Worm (Caenorhabditis elegans) whole organism, L3 larva: ENCODE results near the gene T28C12.1.

Experiments
- ama-1 ChIP-seq: fragments of 150-350 bp; optimal IDR thresholded peaks from 2 replicates; lab custom pipeline; 2018
- ceh-28 ChIP-seq: fragments of 150-350 bp; optimal IDR thresholded peaks from 2 replicates; lab custom pipeline; 2014; ENCODE audit warnings: missing biosample characterization, missing genetic modification reagents, missing genetic modification characterization
- ceh-82 ChIP-seq: fragments of 150-350 bp; optimal IDR thresholded peaks from 2 replicates; lab custom pipeline; 2014; ENCODE audit warnings: missing biosample characterization, missing genetic modification characterization
- daf-12 ChIP-seq: fragments of 150-350 bp; optimal IDR thresholded peaks from 2 replicates; lab custom pipeline; 2014; ENCODE audit warnings: missing biosample characterization, missing genetic modification reagents, missing genetic modification characterization
- egl-27 ChIP-seq: sonication (generic microtip); optimal IDR thresholded peaks from 4 replicates; lab custom pipeline; 2017; ENCODE audit warnings: missing biosample characterization, missing genetic modification reagents, missing genetic modification characterization
- egl-5 ChIP-seq: fragments of 150-350 bp; optimal IDR thresholded peaks from 2 replicates; lab custom pipeline; 2017; ENCODE audit warnings: missing biosample characterization, missing genetic modification reagents, missing genetic modification characterization, inconsistent platforms
- elt-1 ChIP-seq: fragments of 150-350 bp; optimal IDR thresholded peaks from 2 replicates; lab custom pipeline; 2014; ENCODE audit warnings: missing biosample characterization, missing genetic modification characterization
- elt-2 ChIP-seq: sonication (generic microtip); optimal IDR thresholded peaks from 2 replicates; lab custom pipeline; 2016; ENCODE audit warnings: missing genetic modification reagents, mild to moderate bottlenecking, missing genetic modification characterization, missing compliant biosample characterization
- elt-3 ChIP-seq, 3 experiments: fragments of 150-350 bp in 1 of 3; sonication (generic microtip) in 2 of 3; optimal IDR thresholded peaks; 2 replicates in 2 of 3; 4 replicates in 1 of 3; lab custom pipeline; 2014 to 2017; ENCODE audit warnings: missing biosample characterization in 3 of 3, missing genetic modification characterization in 3 of 3
- eor-1 ChIP-seq, 2 experiments: fragments of 150-350 bp; optimal IDR thresholded peaks; 2 replicates each; lab custom pipeline; 2014 to 2018; ENCODE audit warnings: missing biosample characterization in 2 of 2, missing genetic modification characterization in 2 of 2
- fkh-10 ChIP-seq: sonication (generic microtip); optimal IDR thresholded peaks from 2 replicates; lab custom pipeline; 2017; ENCODE audit warnings: missing biosample characterization, missing genetic modification reagents, missing genetic modification characterization
- fos-1 ChIP-seq: fragments of 150-350 bp; optimal IDR thresholded peaks from 2 replicates; lab custom pipeline; 2014; ENCODE audit warnings: missing biosample characterization, missing genetic modification characterization
- lin-15B ChIP-seq: fragments of 150-350 bp; optimal IDR thresholded peaks from 2 replicates; lab custom pipeline; 2014; ENCODE audit warnings: missing biosample characterization, missing genetic modification characterization
- lin-39 ChIP-seq: fragments of 150-350 bp; optimal IDR thresholded peaks from 2 replicates; lab custom pipeline; 2018; ENCODE audit warnings: missing biosample characterization, missing genetic modification reagents, missing genetic modification characterization
- lsy-12 ChIP-seq: sonication (generic microtip); optimal IDR thresholded peaks from 2 replicates; lab custom pipeline; 2016; ENCODE audit warnings: mild to moderate bottlenecking, missing genetic modification characterization, missing compliant biosample characterization
- mdl-1 ChIP-seq: fragments of 150-350 bp; optimal IDR thresholded peaks from 2 replicates; lab custom pipeline; 2014; ENCODE audit warnings: missing biosample characterization, missing genetic modification characterization
- mml-1 ChIP-seq: fragments of 150-350 bp; sonication (generic microtip); optimal IDR thresholded peaks from 3 replicates; lab custom pipeline; 2014; ENCODE audit warnings: missing biosample characterization, missing genetic modification characterization
- nfya-1 ChIP-seq: sonication (generic microtip); optimal IDR thresholded peaks from 2 replicates; lab custom pipeline; 2017; ENCODE audit warnings: missing genetic modification characterization, mild to moderate bottlenecking, missing compliant biosample characterization, antibody characterized with exemption, moderate library complexity; ENCODE audit not compliant: insufficient read depth
- nhr-12 ChIP-seq: fragments of 150-350 bp; optimal IDR thresholded peaks from 2 replicates; lab custom pipeline; 2014; ENCODE audit warnings: missing biosample characterization, missing genetic modification characterization
- nhr-23 ChIP-seq: fragments of 150-350 bp; optimal IDR thresholded peaks from 2 replicates; lab custom pipeline; 2014; ENCODE audit warnings: missing biosample characterization, missing genetic modification reagents, missing genetic modification characterization
- nhr-25 ChIP-seq: sonication (generic microtip); optimal IDR thresholded peaks from 2 replicates; lab custom pipeline; 2017; ENCODE audit warnings: missing biosample characterization, missing genetic modification characterization
- nhr-28 ChIP-seq: fragments of 150-350 bp; optimal IDR thresholded peaks from 2 replicates; lab custom pipeline; 2014; ENCODE audit warnings: missing biosample characterization, missing genetic modification characterization
- nhr-43 ChIP-seq: sonication (generic microtip); optimal IDR thresholded peaks from 2 replicates; lab custom pipeline; 2016; ENCODE audit warnings: mild to moderate bottlenecking, missing genetic modification characterization, missing compliant biosample characterization; ENCODE audit not compliant: poor library complexity, severe bottlenecking
- nhr-67 ChIP-seq: fragments of 150-350 bp; optimal IDR thresholded peaks from 2 replicates; lab custom pipeline; 2014; ENCODE audit warnings: missing biosample characterization, missing genetic modification characterization
- nhr-76 ChIP-seq: fragments of 150-350 bp; sonication (generic microtip); optimal IDR thresholded peaks from 5 replicates; lab custom pipeline; 2014; ENCODE audit warnings: missing biosample characterization, missing genetic modification characterization
- nhr-77 ChIP-seq: fragments of 150-350 bp; optimal IDR thresholded peaks from 2 replicates; lab custom pipeline; 2014; ENCODE audit warnings: missing biosample characterization, missing genetic modification characterization
- pqm-1 ChIP-seq: fragments of 150-350 bp; optimal IDR thresholded peaks from 2 replicates; lab custom pipeline; 2017; ENCODE audit warnings: missing biosample characterization, missing genetic modification characterization, inconsistent platforms
- tbx-2 ChIP-seq: sonication (generic microtip); optimal IDR thresholded peaks from 2 replicates; lab custom pipeline; 2016; ENCODE audit warnings: mild to moderate bottlenecking, missing genetic modification characterization, missing compliant biosample characterization
- unc-39 ChIP-seq: sonication (generic microtip); optimal IDR thresholded peaks from 4 replicates; lab custom pipeline; 2017; ENCODE audit warnings: missing biosample characterization, missing genetic modification characterization
- unc-62 ChIP-seq: fragments of 150-350 bp; sonication (generic microtip); optimal IDR thresholded peaks from 4 replicates; lab custom pipeline; 2014; ENCODE audit warnings: missing biosample characterization, missing genetic modification reagents, missing genetic modification characterization
- ztf-11 ChIP-seq: fragments of 150-350 bp; optimal IDR thresholded peaks from 2 replicates; lab custom pipeline; 2014; ENCODE audit warnings: missing biosample characterization, missing genetic modification characterization

The T28C12.1 gene

DNA sequence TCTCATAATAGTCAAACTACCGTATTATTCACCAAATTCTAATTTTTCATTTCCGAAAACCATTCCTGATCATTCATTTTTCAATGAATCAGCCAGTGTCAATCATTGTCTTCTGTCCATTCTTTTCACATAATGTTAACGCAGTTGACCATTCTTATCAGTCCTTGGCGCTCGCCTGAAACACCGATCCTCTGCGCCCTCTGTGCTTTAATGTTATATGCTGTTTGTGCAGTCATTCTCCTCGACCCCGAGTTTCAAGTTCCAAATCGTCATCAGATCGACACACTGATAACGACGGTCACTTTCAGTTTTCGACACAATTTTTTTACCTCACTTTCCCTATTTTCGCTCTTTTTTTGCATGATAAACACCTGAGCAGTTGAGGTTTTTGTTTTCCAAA lies 15.2 kb downstream of the T28C12.1 start:
- TF ChIP-seq pqm-1 (tag; lab: Kevin White, UChicago), result peak; percentile 87
- TF ChIP-seq elt-2 (tag; lab: Kevin White, UChicago), result peak; percentile 90
- no peak for TF ChIP-seq lin-39
- no peak for TF ChIP-seq eor-1 (tag; optimal IDR thresholded peaks at IDR 0.05; lab: Kevin White, UChicago)
- TF ChIP-seq lin-15B (tag; lab: Kevin White, UChicago), result no peak
- TF ChIP-seq, all 47 proteins: peak for 2

DNA sequence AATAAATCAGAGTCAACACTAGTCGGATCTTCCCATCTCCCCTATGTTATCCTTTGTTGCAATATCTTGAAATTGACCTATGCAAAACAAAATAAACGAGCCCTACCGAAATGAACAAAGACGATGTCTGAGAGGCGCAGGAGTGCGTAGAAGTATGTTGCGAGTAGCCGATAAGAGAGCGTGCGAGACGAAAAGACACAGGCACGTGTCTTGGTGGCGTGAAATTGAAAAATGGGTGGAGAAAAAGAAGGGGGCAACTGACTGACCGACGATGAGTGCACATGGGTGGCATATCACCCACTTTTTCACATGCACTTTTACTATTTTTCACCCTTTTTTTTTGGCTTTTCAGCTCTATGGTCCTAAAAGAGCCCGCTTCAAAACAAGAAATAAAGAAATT lies 16.4 kb downstream of the T28C12.1 start:
- TF ChIP-seq eor-1 (tag; optimal IDR thresholded peaks at IDR 0.05; lab: Kevin White, UChicago), result no peak
- TF ChIP-seq mdl-1 (tag; lab: Kevin White, UChicago), result peak; percentile 77
- no peak for TF ChIP-seq lsy-12 (tag; lab: Kevin White, UChicago)
- TF ChIP-seq lin-39, result peak; percentile 43
- peak; percentile 59 for TF ChIP-seq nfya-1 (tag; lab: Kevin White, UChicago)
- TF ChIP-seq unc-62, result peak; percentile 33
- TF ChIP-seq, all 47 proteins: peak for 4

ce11 chrV:6349597-6349996 lies 17.9 kb downstream of the T28C12.1 start:
- no peak for TF ChIP-seq mml-1 (tag; lab: Kevin White, UChicago)
- peak; percentile 0 for TF ChIP-seq nhr-23
- TF ChIP-seq ztf-11 (tag; lab: Kevin White, UChicago), result no peak
- TF ChIP-seq nhr-77 (tag; lab: Kevin White, UChicago), result no peak
- TF ChIP-seq nhr-25 (tag; lab: Kevin White, UChicago), result peak; percentile 62
- no peak for TF ChIP-seq elt-1 (tag; lab: Kevin White, UChicago)
- TF ChIP-seq eor-1 (tag; optimal IDR thresholded peaks at IDR 0.05; lab: Kevin White, UChicago), result no peak
- no peak for TF ChIP-seq elt-3 (tag; optimal IDR thresholded peaks at IDR 0.05; lab: Kevin White, UChicago)

ce11 chrV:6350109-6350508 lies 18.4 kb downstream of the T28C12.1 start:
- TF ChIP-seq pqm-1 (tag; lab: Kevin White, UChicago) (no peak), nfya-1 (tag; lab: Kevin White, UChicago) (peak; percentile 52), nhr-77 (tag; lab: Kevin White, UChicago) (no peak), ama-1 (lab: Kevin White, UChicago) (no peak), nhr-67 (tag; lab: Kevin White, UChicago) (no peak), elt-1 (tag; lab: Kevin White, UChicago) (no peak), fkh-10 (no peak), mml-1 (tag; lab: Kevin White, UChicago) (no peak), nhr-43 (tag; lab: Kevin White, UChicago) (no peak), nhr-76 (tag; lab: Kevin White, UChicago) (no peak), nhr-28 (tag; lab: Kevin White, UChicago) (no peak), unc-39 (tag; lab: Kevin White, UChicago) (no peak), lin-39 (peak; percentile 81)

- no peak for TF ChIP-seq daf-12 (tag; lab: Kevin White, UChicago)
- TF ChIP-seq nhr-12 (tag; lab: Kevin White, UChicago), result no peak
- no peak for TF ChIP-seq fkh-10
- no peak for TF ChIP-seq nhr-77 (tag; lab: Kevin White, UChicago)
- no peak for TF ChIP-seq ceh-82 (tag; lab: Kevin White, UChicago)
- no peak for TF ChIP-seq fos-1 (tag; lab: Kevin White, UChicago)
- TF ChIP-seq pqm-1 (tag; lab: Kevin White, UChicago), result no peak
- TF ChIP-seq egl-5 (tag; lab: Kevin White, UChicago), result no peak
- TF ChIP-seq mml-1 (tag; lab: Kevin White, UChicago), result no peak
- TF ChIP-seq unc-62, result peak; percentile 14
- no peak for TF ChIP-seq lsy-12 (tag; lab: Kevin White, UChicago)
- no peak for TF ChIP-seq egl-27 (tag; lab: Kevin White, UChicago)
- peak; percentile 90 for TF ChIP-seq nhr-25 (tag; lab: Kevin White, UChicago)
- peak; percentile 60 for TF ChIP-seq nhr-23
- no peak for TF ChIP-seq tbx-2 (tag; lab: Kevin White, UChicago)
- TF ChIP-seq elt-3 (tag; optimal IDR thresholded peaks at IDR 0.05; lab: Kevin White, UChicago), result no peak
- TF ChIP-seq ceh-28, result no peak
- peak; percentile 9 for TF ChIP-seq nfya-1 (tag; lab: Kevin White, UChicago)
- TF ChIP-seq nhr-28 (tag; lab: Kevin White, UChicago), result no peak
These were observed 19.4 kb downstream of the T28C12.1 start for ce11 chrV:6351122-6351521.
